Fruit fly (Drosophila melanogaster): ENCODE results near the gene CG11417.

The CG11417 gene

dm6 chrX:1341944-1342392, 11.8 kb upstream of the CG11417 start, which contains the start of gene Naa30A (continued):
- no peak for TF ChIP-seq CG4282 (GFP tag; optimal IDR thresholded peaks at IDR 0.05)
- TF ChIP-seq ERR (GFP tag; optimal IDR thresholded peaks at IDR 0.05): no peak
- TF ChIP-seq z (GFP tag; IDR thresholded peaks at IDR 0.05): no peak
- no peak for TF ChIP-seq so (GFP tag; IDR thresholded peaks at IDR 0.05)
- no peak for TF ChIP-seq CG30431 (GFP tag; optimal IDR thresholded peaks at IDR 0.05)
- TF ChIP-seq CG17186 (GFP tag; optimal IDR thresholded peaks at IDR 0.05): peak; percentile 48
- TF ChIP-seq Drgx (GFP tag; IDR thresholded peaks at IDR 0.05): no peak
- no peak for TF ChIP-seq CG14667 (GFP tag; IDR thresholded peaks at IDR 0.05)
- TF ChIP-seq Sry-δ (GFP tag; optimal IDR thresholded peaks at IDR 0.05): peak; percentile 63
- no peak for TF ChIP-seq Atf6 (GFP tag; IDR thresholded peaks at IDR 0.05)
- TF ChIP-seq aop (GFP tag; IDR thresholded peaks at IDR 0.05): no peak
- peak; percentile 87 for TF ChIP-seq CG8478 (optimal IDR thresholded peaks at IDR 0.05)
- TF ChIP-seq crc (GFP tag; optimal IDR thresholded peaks at IDR 0.05): no peak
- peak; percentile 38 for TF ChIP-seq YL-1 (GFP tag; optimal IDR thresholded peaks at IDR 0.05)
- TF ChIP-seq gsb (GFP tag; IDR thresholded peaks at IDR 0.05): no peak
- peak; percentile 94 for TF ChIP-seq CG42726 (GFP tag; IDR thresholded peaks at IDR 0.05; ENCODE audit: partially characterized antibody)
- TF ChIP-seq CG14710 (tag; optimal IDR thresholded peaks at IDR 0.05): peak; percentile 40
- no peak for TF ChIP-seq vvl (GFP tag; IDR thresholded peaks at IDR 0.05)
- TF ChIP-seq Vsx1 (GFP tag; optimal IDR thresholded peaks at IDR 0.05): no peak
- TF ChIP-seq schlank (tag; optimal IDR thresholded peaks at IDR 0.05): no peak
- TF ChIP-seq H2.0 (GFP tag; IDR thresholded peaks at IDR 0.05): no peak
- TF ChIP-seq eve (GFP tag; optimal IDR thresholded peaks at IDR 0.05): no peak
- TF ChIP-seq sug (tag; optimal IDR thresholded peaks at IDR 0.05): peak; percentile 13
- TF ChIP-seq sqz (GFP tag; optimal IDR thresholded peaks at IDR 0.05): no peak
- no peak for TF ChIP-seq B-H1 (GFP tag; IDR thresholded peaks at IDR 0.05)
- TF ChIP-seq bab2 (GFP tag; optimal IDR thresholded peaks at IDR 0.05): no peak
- no peak for TF ChIP-seq lmd (GFP tag; IDR thresholded peaks at IDR 0.05)
- no peak for TF ChIP-seq CG7987 (GFP tag; optimal IDR thresholded peaks at IDR 0.05)
- TF ChIP-seq stwl (tag; optimal IDR thresholded peaks at IDR 0.05): peak; percentile 67
- peak; percentile 21 for TF ChIP-seq CG2120 (GFP tag; optimal IDR thresholded peaks at IDR 0.05)
- no peak for TF ChIP-seq ind (GFP tag; optimal IDR thresholded peaks at IDR 0.05)
- no peak for TF ChIP-seq chm (GFP tag; IDR thresholded peaks at IDR 0.05)
- TF ChIP-seq ssp (GFP tag; IDR thresholded peaks at IDR 0.05): no peak
- no peak for TF ChIP-seq Eip74EF (GFP tag; optimal IDR thresholded peaks at IDR 0.05)
- no peak for TF ChIP-seq zfh2 (GFP tag; optimal IDR thresholded peaks at IDR 0.05)
- TF ChIP-seq CG10267 (tag; optimal IDR thresholded peaks at IDR 0.05): peak; percentile 34
- TF ChIP-seq CG6254 (GFP tag; optimal IDR thresholded peaks at IDR 0.05): no peak
- no peak for TF ChIP-seq gce (GFP tag; IDR thresholded peaks at IDR 0.05)
- no peak for TF ChIP-seq hkb (optimal IDR thresholded peaks at IDR 0.05)
- TF ChIP-seq hkb (GFP tag; IDR thresholded peaks at IDR 0.05): no peak
- TF ChIP-seq chinmo (GFP tag; IDR thresholded peaks at IDR 0.05; ENCODE audit: partially characterized antibody): peak; percentile 96
- peak; percentile 47 for TF ChIP-seq grau (tag; optimal IDR thresholded peaks at IDR 0.05)
- TF ChIP-seq sna (GFP tag; IDR thresholded peaks at IDR 0.05; ENCODE audit: partially characterized antibody): peak; percentile 94
- no peak for TF ChIP-seq pan (optimal IDR thresholded peaks at IDR 0.05)
- no peak for TF ChIP-seq pan (GFP tag; optimal IDR thresholded peaks at IDR 0.05 in 1 of 2, IDR thresholded peaks at IDR 0.05 in 1 of 2)
- no peak for TF ChIP-seq CG9727 (GFP tag; optimal IDR thresholded peaks at IDR 0.05)
- TF ChIP-seq CG15269 (tag; optimal IDR thresholded peaks at IDR 0.05): no peak
- TF ChIP-seq Med (GFP tag): peak; percentile 48
- no peak for TF ChIP-seq CG1792 (GFP tag; optimal IDR thresholded peaks at IDR 0.05)
- no peak for TF ChIP-seq az2 (GFP tag; optimal IDR thresholded peaks at IDR 0.05)
- TF ChIP-seq CG11723 (GFP tag; optimal IDR thresholded peaks at IDR 0.05): no peak
- peak; percentile 24 for TF ChIP-seq CG12391 (tag; optimal IDR thresholded peaks at IDR 0.05)
- TF ChIP-seq ttk (GFP tag; IDR thresholded peaks at IDR 0.05): no peak
